Fruit fly (Drosophila melanogaster): Measurements from ENCODE around the gene CG9628.
A peak's percentile ranks its signal among the peaks of the same experiment; 100 is the strongest.

Gene CG9628

DNA sequence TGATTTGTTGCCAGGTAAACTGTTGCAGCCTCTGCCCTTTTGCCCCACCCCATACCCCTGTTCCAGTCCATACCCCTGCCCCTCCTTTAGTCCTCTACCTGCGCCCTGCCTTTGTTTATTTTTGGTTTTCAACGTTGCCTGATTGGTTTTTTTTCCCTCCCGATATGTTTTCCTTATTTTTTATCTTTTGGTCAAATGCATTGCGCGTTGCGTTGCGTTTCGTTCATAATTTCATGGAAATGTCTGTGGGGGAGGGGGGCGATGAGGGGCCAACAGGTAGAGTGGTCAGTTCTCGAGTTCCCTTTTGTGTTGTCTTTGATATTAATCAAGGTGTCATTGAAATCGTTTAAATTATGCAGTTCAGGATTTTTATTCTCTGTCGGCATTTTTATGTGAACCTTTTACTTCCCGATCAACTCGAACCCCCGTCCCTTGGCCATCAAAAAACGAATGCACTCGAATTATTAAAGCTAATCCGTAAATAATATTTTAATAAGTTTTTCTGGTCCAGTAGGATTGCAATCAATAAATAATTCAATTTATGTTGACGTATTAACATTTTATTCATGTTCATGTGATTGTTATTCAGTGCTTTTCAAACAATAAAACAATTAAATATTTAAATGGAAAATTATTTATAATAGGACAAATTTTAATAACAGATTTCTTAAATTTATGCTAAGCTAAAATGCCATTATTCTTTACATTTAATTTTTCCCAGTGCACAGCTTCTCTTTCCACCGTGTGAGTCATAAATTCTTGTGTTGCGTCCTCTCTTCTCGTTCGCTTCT is 12.4 kb downstream of the CG9628 start (continued):
- TF ChIP-seq CG1621 (tag; optimal IDR thresholded peaks at IDR 0.05) (peak; percentile 55), Smox (GFP tag; optimal IDR thresholded peaks at IDR 0.05) (peak; percentile 82), cyc (GFP tag; optimal IDR thresholded peaks at IDR 0.05) (peak; percentile 85), CG8319 (GFP tag; optimal IDR thresholded peaks at IDR 0.05) (peak; percentile 67), CG34406 (GFP tag; optimal IDR thresholded peaks at IDR 0.05) (peak; percentile 87), Ets21C (GFP tag; optimal IDR thresholded peaks at IDR 0.05) (peak; percentile 64), Ets96B (tag; optimal IDR thresholded peaks at IDR 0.05) (peak; percentile 88), achi (GFP tag; optimal IDR thresholded peaks at IDR 0.05) (peak; percentile 81), salr (GFP tag; optimal IDR thresholded peaks at IDR 0.05) (peak; percentile 30 to 54), CG6163 (GFP tag; IDR thresholded peaks at IDR 0.05) (peak; percentile 58), CG6792 (GFP tag; optimal IDR thresholded peaks at IDR 0.05) (peak; percentile 78), fkh (GFP tag; optimal IDR thresholded peaks at IDR 0.05) (peak; percentile 64), Eip75B (GFP tag; optimal IDR thresholded peaks at IDR 0.05) (peak; percentile 72), CG8119 (GFP tag; IDR thresholded peaks at IDR 0.05) (peak; percentile 49; the same call in 2 of the 3 replicates), Sox102F (GFP tag; optimal IDR thresholded peaks at IDR 0.05) (peak; percentile 71), CG7368 (GFP tag; optimal IDR thresholded peaks at IDR 0.05) (peak; percentile 66), Hr38 (GFP tag; optimal IDR thresholded peaks at IDR 0.05) (no peak), CG11294 (GFP tag; IDR thresholded peaks at IDR 0.05) (no peak), dsx (GFP tag; optimal IDR thresholded peaks at IDR 0.05; ENCODE audit: poor library complexity, severe bottlenecking) (peak; percentile 83), Sox14 (GFP tag; optimal IDR thresholded peaks at IDR 0.05) (peak; percentile 65), spab (GFP tag; optimal IDR thresholded peaks at IDR 0.05) (peak; percentile 84), CG31627 (GFP tag; optimal IDR thresholded peaks at IDR 0.05) (peak; percentile 69), Met (GFP tag; optimal IDR thresholded peaks at IDR 0.05) (peak; percentile 86), CG6854 (GFP tag; optimal IDR thresholded peaks at IDR 0.05) (peak; percentile 35), Sox15 (GFP tag; optimal IDR thresholded peaks at IDR 0.05) (peak; percentile 74), CG3032 (tag; optimal IDR thresholded peaks at IDR 0.05) (peak; percentile 93)

DNA sequence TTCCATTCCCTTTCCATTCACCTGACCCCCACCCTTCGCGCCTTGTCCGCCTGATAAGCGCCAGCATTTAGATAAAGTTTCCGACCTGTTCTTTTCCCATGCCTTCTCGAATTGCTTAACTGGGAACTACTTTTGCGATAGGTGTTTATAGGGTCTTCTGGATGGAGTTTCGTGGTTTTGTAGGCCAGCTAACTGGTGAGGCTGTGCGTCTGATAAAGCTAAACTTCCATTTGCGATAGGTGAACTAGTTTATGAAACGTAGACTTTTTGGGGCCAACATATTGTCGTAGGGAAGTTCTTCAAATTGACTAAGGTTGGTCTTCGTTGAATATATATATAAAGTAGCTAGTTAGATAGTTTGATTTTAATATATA is 13.0 kb downstream of the CG9628 start:
- TF ChIP-seq net (GFP tag; optimal IDR thresholded peaks at IDR 0.05) (no peak), Smox (GFP tag; optimal IDR thresholded peaks at IDR 0.05) (no peak), Hr4 (GFP tag; optimal IDR thresholded peaks at IDR 0.05) (no peak), esn (GFP tag; optimal IDR thresholded peaks at IDR 0.05) (no peak), CG6163 (GFP tag; IDR thresholded peaks at IDR 0.05) (no peak), ss (GFP tag; optimal IDR thresholded peaks at IDR 0.05) (no peak), CG3919 (GFP tag; optimal IDR thresholded peaks at IDR 0.05) (no peak), dac (GFP tag; optimal IDR thresholded peaks at IDR 0.05) (no peak), spab (GFP tag; optimal IDR thresholded peaks at IDR 0.05) (no peak), Eip93F (GFP tag; optimal IDR thresholded peaks at IDR 0.05) (no peak), CG1621 (tag; optimal IDR thresholded peaks at IDR 0.05) (no peak), cyc (GFP tag; optimal IDR thresholded peaks at IDR 0.05) (no peak), achi (GFP tag; optimal IDR thresholded peaks at IDR 0.05) (no peak)

DNA sequence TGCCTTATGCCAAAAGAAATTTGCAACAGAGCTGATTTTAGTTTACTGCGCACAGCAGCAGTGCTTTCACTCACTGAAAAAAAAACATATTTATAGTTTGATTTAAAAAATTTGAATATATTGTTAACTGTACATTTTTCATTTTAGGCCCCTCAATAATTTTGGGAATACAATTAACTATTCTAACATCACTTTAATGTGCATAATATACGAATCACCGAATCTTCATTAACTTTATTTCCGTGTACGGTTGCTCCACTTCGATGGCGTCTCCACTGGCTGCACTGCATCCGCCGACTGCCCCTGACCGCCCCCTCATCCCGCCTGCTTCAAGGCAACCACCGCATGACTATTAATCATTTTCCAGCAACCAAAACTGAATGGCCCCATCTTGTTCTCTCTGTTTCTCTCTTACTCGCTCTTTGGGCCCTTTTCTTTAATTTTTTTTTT is 14.2 kb downstream of the CG9628 start:
- peak; percentile 88 for TF ChIP-seq CG8319 (GFP tag; optimal IDR thresholded peaks at IDR 0.05)
- peak; percentile 91 for TF ChIP-seq CG8632 (GFP tag; optimal IDR thresholded peaks at IDR 0.05)
- peak; percentile 80 for TF ChIP-seq fd85E (GFP tag; optimal IDR thresholded peaks at IDR 0.05)
- TF ChIP-seq Hr4 (GFP tag; optimal IDR thresholded peaks at IDR 0.05): peak; percentile 90
- peak; percentile 90 for TF ChIP-seq Sox102F (GFP tag; optimal IDR thresholded peaks at IDR 0.05)
- TF ChIP-seq CG4318 (GFP tag; optimal IDR thresholded peaks at IDR 0.05): peak; percentile 87
- peak; percentile 95 for TF ChIP-seq Eip75B (GFP tag; optimal IDR thresholded peaks at IDR 0.05)
- peak; percentile 98 for TF ChIP-seq Eip78C (GFP tag)
- TF ChIP-seq CG32006 (GFP tag; optimal IDR thresholded peaks at IDR 0.05): peak; percentile 93
- peak; percentile 94 for TF ChIP-seq esn (GFP tag; optimal IDR thresholded peaks at IDR 0.05)
- peak; percentile 82 for TF ChIP-seq Hr39 (GFP tag; optimal IDR thresholded peaks at IDR 0.05)
- peak; percentile 93 for TF ChIP-seq CG7368 (GFP tag; optimal IDR thresholded peaks at IDR 0.05)
- TF ChIP-seq lz (GFP tag; optimal IDR thresholded peaks at IDR 0.05): peak; percentile 90
- peak; percentile 85 for TF ChIP-seq CG31627 (GFP tag; optimal IDR thresholded peaks at IDR 0.05)
- TF ChIP-seq Blimp-1 (GFP tag; optimal IDR thresholded peaks at IDR 0.05): peak; percentile 79
- TF ChIP-seq Smox (GFP tag; optimal IDR thresholded peaks at IDR 0.05): peak; percentile 90
- TF ChIP-seq ss (GFP tag; optimal IDR thresholded peaks at IDR 0.05): peak; percentile 89 to 91
- peak; percentile 93 for TF ChIP-seq eg (GFP tag; IDR thresholded peaks at IDR 0.05)
- peak; percentile 74 to 89 for TF ChIP-seq salr (GFP tag; optimal IDR thresholded peaks at IDR 0.05)
- peak; percentile 87 for TF ChIP-seq CG3032 (tag; optimal IDR thresholded peaks at IDR 0.05)
- peak; percentile 88 for TF ChIP-seq Gug (GFP tag; IDR thresholded peaks at IDR 0.05)
- peak; percentile 91 for TF ChIP-seq Sox14 (GFP tag; optimal IDR thresholded peaks at IDR 0.05)
- TF ChIP-seq Met (GFP tag; optimal IDR thresholded peaks at IDR 0.05): peak; percentile 92
- peak; percentile 84 for TF ChIP-seq CG16779 (tag; optimal IDR thresholded peaks at IDR 0.05)
- peak; percentile 89 for TF ChIP-seq Lpt (GFP tag; optimal IDR thresholded peaks at IDR 0.05)

Data from whole organism, prepupa.